Worm (Caenorhabditis elegans): ENCODE results near the gene egl-17.

egl-17 gene

DNA sequence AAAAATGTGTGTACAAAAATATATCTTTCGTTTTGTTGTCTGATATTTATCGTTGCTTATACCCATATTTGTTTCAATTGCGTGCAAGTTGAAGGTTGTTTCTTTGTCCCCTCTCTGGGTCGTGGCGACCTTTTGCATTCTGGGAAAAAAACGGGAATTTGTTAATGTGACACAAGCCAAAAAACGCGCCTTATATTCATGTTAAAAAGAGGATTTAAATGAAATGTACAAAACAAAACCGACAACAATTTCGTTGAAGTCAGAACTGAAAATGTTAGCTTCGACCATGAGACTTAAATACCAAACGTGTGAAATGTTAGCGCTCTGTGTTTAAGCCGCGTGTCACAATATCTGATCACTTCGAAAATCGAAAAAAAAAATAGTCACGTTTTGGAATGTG, 35.0 kb downstream of the egl-17 start:
- TF ChIP-seq nfya-1 (tag; optimal IDR thresholded peaks at IDR 0.05; ENCODE audit: insufficient read depth) (no peak), mdl-1 (tag; optimal IDR thresholded peaks at IDR 0.05) (no peak), nhr-12 (tag; optimal IDR thresholded peaks at IDR 0.05) (no peak), nhr-77 (tag; optimal IDR thresholded peaks at IDR 0.05) (no peak), fos-1 (tag; optimal IDR thresholded peaks at IDR 0.05) (no peak)

DNA sequence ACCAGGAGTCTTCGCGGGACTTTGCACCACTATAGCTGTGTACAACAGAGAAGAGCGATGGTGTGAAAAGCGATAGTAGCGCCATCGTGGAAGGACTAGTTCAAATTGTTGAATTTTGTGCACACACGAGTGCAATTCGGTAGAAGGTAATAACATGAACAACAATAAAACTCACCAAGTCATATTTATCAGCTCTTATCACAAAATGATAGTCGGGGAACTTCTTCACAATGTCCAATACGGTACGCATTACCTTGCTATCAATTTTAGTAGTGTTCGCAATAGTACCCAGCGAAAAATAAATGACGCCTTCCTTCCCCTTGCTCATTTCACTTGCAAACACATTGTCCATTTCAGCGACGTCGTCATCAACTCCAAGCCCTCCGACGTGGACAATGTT, 38.2 kb downstream of the egl-17 start:
- TF ChIP-seq pqm-1 (tag; optimal IDR thresholded peaks at IDR 0.05) (peak; percentile 25), elt-2 (tag; optimal IDR thresholded peaks at IDR 0.05) (peak; percentile 67), unc-39 (tag; optimal IDR thresholded peaks at IDR 0.05) (no peak)

DNA sequence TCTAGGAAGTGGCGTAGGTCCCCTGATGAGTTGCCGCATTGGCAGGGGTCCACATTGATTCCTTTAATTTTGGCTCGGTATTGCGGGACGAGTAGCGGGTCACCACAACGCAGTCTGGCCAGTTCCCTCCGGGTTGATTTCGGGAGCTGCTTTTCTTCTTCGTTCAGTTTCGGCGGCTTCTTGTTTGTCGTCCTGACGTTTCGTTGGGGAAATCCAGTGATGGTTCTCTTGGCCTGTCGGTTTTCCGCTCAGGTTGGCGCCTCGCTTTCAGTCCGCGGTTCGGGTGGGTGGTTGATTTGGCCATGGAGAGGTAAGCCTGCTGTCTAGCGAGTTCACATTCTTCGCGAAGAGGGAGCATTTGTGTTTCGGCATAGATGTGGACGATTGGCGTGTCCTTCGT, 39.3 kb downstream of the egl-17 start:
- no peak for TF ChIP-seq R02D3.7 (tag; optimal IDR thresholded peaks at IDR 0.05)
- TF ChIP-seq eor-1 (tag; optimal IDR thresholded peaks at IDR 0.05): no peak
- TF ChIP-seq elt-2 (tag; optimal IDR thresholded peaks at IDR 0.05): no peak
- no peak for TF ChIP-seq fos-1 (tag; optimal IDR thresholded peaks at IDR 0.05)
- no peak for TF ChIP-seq zag-1 (tag; optimal IDR thresholded peaks at IDR 0.05)
- no peak for TF ChIP-seq unc-62 (GFP tag; optimal IDR thresholded peaks at IDR 0.05)
- no peak for TF ChIP-seq ztf-4 (tag; optimal IDR thresholded peaks at IDR 0.05)
- TF ChIP-seq unc-39 (tag; optimal IDR thresholded peaks at IDR 0.05): no peak
- TF ChIP-seq nhr-77 (tag; optimal IDR thresholded peaks at IDR 0.05): no peak
- TF ChIP-seq egl-27 (tag; optimal IDR thresholded peaks at IDR 0.05): no peak
- TF ChIP-seq elt-3 (tag; optimal IDR thresholded peaks at IDR 0.05): no peak
- no peak for TF ChIP-seq nhr-237 (tag; optimal IDR thresholded peaks at IDR 0.05)

DNA sequence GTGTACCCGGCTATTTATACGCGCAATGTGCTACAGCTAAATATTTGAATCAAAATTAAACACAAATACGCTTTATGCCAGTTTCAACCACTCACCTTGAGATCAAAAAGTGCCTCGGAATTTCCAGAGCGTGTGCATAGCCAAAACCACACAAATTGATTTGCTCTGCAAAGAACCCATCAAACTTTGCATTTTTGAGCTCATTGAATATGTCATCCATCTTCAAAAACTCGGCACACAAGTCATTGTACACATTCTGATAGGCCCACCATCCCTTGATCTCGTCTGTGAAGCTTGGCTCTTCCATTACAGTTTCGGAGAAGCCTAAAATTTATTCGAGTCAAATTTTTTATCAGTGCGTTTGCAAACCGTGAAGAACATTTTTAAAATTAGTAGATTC, 39.9 kb downstream of the egl-17 start:
- TF ChIP-seq unc-62 (GFP tag; optimal IDR thresholded peaks at IDR 0.05) (no peak), nhr-67 (tag; optimal IDR thresholded peaks at IDR 0.05) (no peak), daf-12 (tag; optimal IDR thresholded peaks at IDR 0.05) (no peak), ama-1 (optimal IDR thresholded peaks at IDR 0.05) (no peak), nhr-43 (tag; optimal IDR thresholded peaks at IDR 0.05; ENCODE audit: poor library complexity, severe bottlenecking) (no peak), elt-1 (tag; optimal IDR thresholded peaks at IDR 0.05) (no peak), lin-15B (tag; optimal IDR thresholded peaks at IDR 0.05) (no peak), eor-1 (tag; optimal IDR thresholded peaks at IDR 0.05) (no peak), nhr-23 (tag; optimal IDR thresholded peaks at IDR 0.05) (no peak), nhr-25 (tag; optimal IDR thresholded peaks at IDR 0.05) (no peak)

DNA sequence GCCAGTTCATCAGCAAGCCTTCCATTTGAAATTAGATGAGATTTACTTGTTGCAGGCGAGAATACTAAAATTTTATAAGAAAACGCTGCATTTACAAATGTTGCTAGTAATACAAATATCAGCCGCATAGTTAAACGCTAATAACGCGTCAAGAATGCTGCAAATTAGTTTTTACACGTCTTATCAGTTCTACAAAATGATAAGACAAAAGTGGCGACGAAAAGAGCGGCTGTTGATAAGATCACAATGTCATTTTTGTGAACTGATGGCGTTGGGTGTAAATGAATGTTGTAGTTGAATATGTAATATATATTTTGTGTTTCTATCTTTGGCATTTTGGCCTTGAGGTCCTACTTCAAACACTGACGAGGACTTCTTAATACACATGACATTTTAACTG, 40.5 kb downstream of the egl-17 start, which contains the start of gene ugt-46:
Gene ugt-46 (minus strand): TSS at position 279 of the 400 bp plus-strand sequence.
- TF ChIP-seq pha-4 (tag; optimal IDR thresholded peaks at IDR 0.05) (peak; percentile 9), pqm-1 (tag; optimal IDR thresholded peaks at IDR 0.05) (peak; percentile 88), nhr-237 (tag; optimal IDR thresholded peaks at IDR 0.05) (no peak), nhr-43 (tag; optimal IDR thresholded peaks at IDR 0.05; ENCODE audit: poor library complexity, severe bottlenecking) (no peak), tbx-2 (tag; optimal IDR thresholded peaks at IDR 0.05) (no peak), zag-1 (tag; optimal IDR thresholded peaks at IDR 0.05) (no peak), elt-3 (tag; optimal IDR thresholded peaks at IDR 0.05) (peak in 1 of 3 experiments; percentile 15), egl-27 (tag; optimal IDR thresholded peaks at IDR 0.05) (no peak), daf-12 (tag; optimal IDR thresholded peaks at IDR 0.05) (no peak), ama-1 (optimal IDR thresholded peaks at IDR 0.05) (no peak), elt-2 (tag; optimal IDR thresholded peaks at IDR 0.05) (peak; percentile 95)

DNA sequence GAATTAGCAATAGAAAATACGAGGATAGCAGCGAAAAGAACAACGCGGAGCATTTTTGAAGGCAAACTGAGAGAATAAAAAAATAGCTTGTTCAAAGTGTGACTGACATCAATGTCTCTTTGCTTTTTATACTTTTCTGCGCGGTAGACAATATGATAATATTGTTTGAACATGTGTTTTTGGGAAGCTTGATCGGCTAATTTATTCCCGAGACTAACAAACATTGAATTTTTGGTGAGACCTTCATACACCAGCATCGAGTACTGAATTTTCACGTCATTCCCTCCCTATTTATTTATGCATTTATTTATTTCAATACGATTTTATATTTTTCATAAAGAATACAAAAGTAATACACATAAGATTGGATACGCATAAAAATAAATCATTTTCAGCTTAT, 41.4 kb downstream of the egl-17 start, which contains the start of gene B0310.6:
Gene B0310.6 (minus strand): TSS at position 101 of the 400 bp plus-strand sequence.
- no peak for TF ChIP-seq nhr-77 (tag; optimal IDR thresholded peaks at IDR 0.05)
- no peak for TF ChIP-seq nhr-43 (tag; optimal IDR thresholded peaks at IDR 0.05; ENCODE audit: poor library complexity, severe bottlenecking)
- no peak for TF ChIP-seq fos-1 (tag; optimal IDR thresholded peaks at IDR 0.05)
- TF ChIP-seq egl-5 (tag; optimal IDR thresholded peaks at IDR 0.05): no peak
- TF ChIP-seq elt-3 (tag; optimal IDR thresholded peaks at IDR 0.05): no peak
- TF ChIP-seq nhr-237 (tag; optimal IDR thresholded peaks at IDR 0.05): no peak
- TF ChIP-seq unc-62 (GFP tag; optimal IDR thresholded peaks at IDR 0.05): no peak
- TF ChIP-seq ceh-82 (tag; optimal IDR thresholded peaks at IDR 0.05): no peak
- TF ChIP-seq lin-15B (tag; optimal IDR thresholded peaks at IDR 0.05): no peak
- TF ChIP-seq nfya-1 (tag; optimal IDR thresholded peaks at IDR 0.05; ENCODE audit: insufficient read depth): no peak
- TF ChIP-seq jun-1 (tag; optimal IDR thresholded peaks at IDR 0.05): no peak
- no peak for TF ChIP-seq R02D3.7 (tag; optimal IDR thresholded peaks at IDR 0.05)
- TF ChIP-seq ceh-9 (tag; optimal IDR thresholded peaks at IDR 0.05): no peak
- no peak for TF ChIP-seq elt-1 (tag; optimal IDR thresholded peaks at IDR 0.05)
- no peak for TF ChIP-seq ztf-11 (tag; optimal IDR thresholded peaks at IDR 0.05)
- no peak for TF ChIP-seq aly-2 (tag; optimal IDR thresholded peaks at IDR 0.05)
- no peak for TF ChIP-seq egl-27 (tag; optimal IDR thresholded peaks at IDR 0.05)
- TF ChIP-seq fkh-2 (tag; optimal IDR thresholded peaks at IDR 0.05): no peak
